Worm (Caenorhabditis elegans) whole organism, L4 larva: ENCODE results near the gene lact-2.

ENCODE experiments used
- F10B5.3 ChIP-seq: sonication (generic microtip); optimal IDR thresholded peaks from 2 replicates; lab custom pipeline; 2016; ENCODE audit warnings: mild to moderate bottlenecking, missing genetic modification characterization, missing compliant biosample characterization
- F26F4.8 ChIP-seq: fragments of 200-800 bp; sonication (Bioruptor generic); conservative IDR thresholded peaks from 2 replicates; pipeline ENCODE4 v1.3.6; 2022; ENCODE audit warnings: missing genetic modification characterization, missing compliant biosample characterization
- R02D3.7 ChIP-seq: fragments of 150-350 bp; sonication (generic microtip); optimal IDR thresholded peaks from 3 replicates; lab custom pipeline; 2014; ENCODE audit warnings: missing biosample characterization, missing genetic modification characterization
- T20F7.1 ChIP-seq: fragments of 200-800 bp; sonication (Bioruptor generic); optimal IDR thresholded peaks from 2 replicates; lab custom pipeline; 2018; ENCODE audit warnings: mild to moderate bottlenecking, missing genetic modification characterization, missing compliant biosample characterization
- T26A8.4 ChIP-seq: fragments of 200-800 bp; sonication (Bioruptor generic); IDR thresholded peaks from 2 replicates; pipeline ENCODE4 v1.3.6; 2022; ENCODE audit warnings: missing genetic modification characterization, missing compliant biosample characterization
- Y75B8A.6 ChIP-seq: fragments of 200-800 bp; sonication (Bioruptor generic); IDR thresholded peaks from 2 replicates; pipeline ENCODE4 v1.3.6; 2022; ENCODE audit warnings: missing genetic modification reagents, missing genetic modification characterization, missing compliant biosample characterization
- aha-1 ChIP-seq: fragments of 150-350 bp; peaks from one replicate; lab custom pipeline; 2014; ENCODE audit warnings: missing biosample characterization, missing genetic modification characterization
- ceh-20 ChIP-seq: fragments of 200-800 bp; sonication (Bioruptor generic); IDR thresholded peaks from 2 replicates; pipeline ENCODE4 v1.3.6; 2022; ENCODE audit warnings: missing genetic modification reagents, missing genetic modification characterization, missing compliant biosample characterization
- ceh-44 ChIP-seq: fragments of 200-800 bp; sonication (Bioruptor generic); IDR thresholded peaks from 2 replicates; pipeline ENCODE4 v1.3.6; 2022; ENCODE audit warnings: missing genetic modification reagents, missing genetic modification characterization, missing compliant biosample characterization
- ceh-62 ChIP-seq: sonication (generic microtip); optimal IDR thresholded peaks from 2 replicates; lab custom pipeline; 2017; ENCODE audit warnings: missing biosample characterization, missing genetic modification characterization
- ceh-82 ChIP-seq: sonication (generic microtip); optimal IDR thresholded peaks from 2 replicates; lab custom pipeline; 2017; ENCODE audit warnings: missing biosample characterization, missing genetic modification characterization
- ctbp-1 ChIP-seq: fragments of 200-800 bp; sonication (Bioruptor generic); IDR thresholded peaks from 2 replicates; pipeline ENCODE4 v1.3.6; 2022; ENCODE audit warnings: missing genetic modification reagents, missing genetic modification characterization, missing compliant biosample characterization
- daf-16 ChIP-seq, 3 experiments: sonication (generic microtip); optimal IDR thresholded peaks; 2 replicates each; lab custom pipeline; 2016 to 2017; ENCODE audit warnings: missing genetic modification characterization in 3 of 3, missing genetic modification reagents in 3 of 3, mild to moderate bottlenecking in 2 of 3, missing compliant biosample characterization in 2 of 3, missing biosample characterization in 1 of 3, moderate library complexity in 1 of 3
- dmd-8 ChIP-seq: fragments of 200-800 bp; sonication (Bioruptor generic); IDR thresholded peaks from 2 replicates; pipeline ENCODE4 v1.3.6; 2022; ENCODE audit warnings: missing genetic modification characterization, missing compliant biosample characterization
- dpl-1 ChIP-seq: fragments of 150-350 bp; optimal IDR thresholded peaks from 2 replicates; lab custom pipeline; 2014; ENCODE audit warnings: missing biosample characterization, missing genetic modification reagents, missing genetic modification characterization
- duxl-1 ChIP-seq: sonication (generic microtip); optimal IDR thresholded peaks from 2 replicates; lab custom pipeline; 2016; ENCODE audit warnings: mild to moderate bottlenecking, missing genetic modification characterization, moderate library complexity, missing compliant biosample characterization; ENCODE audit not compliant: poor library complexity
- dve-1 ChIP-seq: sonication (generic microtip); optimal IDR thresholded peaks from 2 replicates; lab custom pipeline; 2017; ENCODE audit warnings: antibody characterized with exemption, mild to moderate bottlenecking, missing genetic modification characterization, missing compliant biosample characterization; ENCODE audit not compliant: insufficient read depth
- egl-43 ChIP-seq: fragments of 200-800 bp; sonication (Bioruptor generic); IDR thresholded peaks from 2 replicates; pipeline ENCODE4 v1.3.6; 2022; ENCODE audit warnings: missing genetic modification reagents, missing genetic modification characterization, missing compliant biosample characterization
- fkh-10 ChIP-seq: fragments of 150-350 bp; optimal IDR thresholded peaks from 2 replicates; lab custom pipeline; 2014; ENCODE audit warnings: missing biosample characterization, missing genetic modification reagents, missing genetic modification characterization
- hlh-11 ChIP-seq: fragments of 200-800 bp; sonication (Bioruptor generic); optimal IDR thresholded peaks from 2 replicates; lab custom pipeline; 2018; ENCODE audit warnings: mild to moderate bottlenecking, missing genetic modification characterization, missing compliant biosample characterization
- hlh-30 ChIP-seq: sonication (generic microtip); optimal IDR thresholded peaks from 2 replicates; lab custom pipeline; 2017; ENCODE audit warnings: antibody characterized with exemption, mild to moderate bottlenecking, missing genetic modification characterization, missing compliant biosample characterization; ENCODE audit not compliant: insufficient read depth
- hmg-1.1 ChIP-seq: fragments of 200-800 bp; sonication (Bioruptor generic); IDR thresholded peaks from 2 replicates; pipeline ENCODE4 v1.3.6; 2022; ENCODE audit warnings: missing genetic modification reagents, missing genetic modification characterization, missing compliant biosample characterization
- jun-1 ChIP-seq: fragments of 150-350 bp; optimal IDR thresholded peaks from 2 replicates; lab custom pipeline; 2014; ENCODE audit warnings: missing biosample characterization, missing genetic modification reagents, missing genetic modification characterization
- lin-29 ChIP-seq: fragments of 200-800 bp; sonication (Bioruptor generic); IDR thresholded peaks from 2 replicates; pipeline ENCODE4 v1.3.6; 2022; ENCODE audit warnings: missing genetic modification reagents, missing genetic modification characterization, missing compliant biosample characterization
- lir-3 ChIP-seq: sonication (generic microtip); optimal IDR thresholded peaks from 2 replicates; lab custom pipeline; 2016; ENCODE audit warnings: mild to moderate bottlenecking, missing genetic modification characterization, missing compliant biosample characterization
- lsy-2 ChIP-seq, 2 experiments: fragments of 150-350 bp in 1 of 2; sonication (generic microtip) in 1 of 2; optimal IDR thresholded peaks; 2 replicates each; lab custom pipeline; 2014 to 2017; ENCODE audit warnings: missing biosample characterization in 2 of 2, missing genetic modification characterization in 2 of 2
- madf-5 ChIP-seq, 2 experiments: fragments of 200-800 bp; sonication (Bioruptor generic); IDR thresholded peaks; 2 replicates each; pipeline ENCODE4 v1.3.6; 2022; ENCODE audit warnings: missing compliant biosample characterization in 2 of 2, missing genetic modification characterization in 2 of 2
- mdl-1 ChIP-seq, 2 experiments: fragments of 150-350 bp in 1 of 2; sonication (generic microtip) in 1 of 2; optimal IDR thresholded peaks; 2 replicates each; lab custom pipeline; 2014 to 2017; ENCODE audit warnings: missing biosample characterization in 2 of 2, missing genetic modification characterization in 2 of 2
- mdt-29 ChIP-seq: fragments of 200-800 bp; sonication (Bioruptor generic); IDR thresholded peaks from 2 replicates; pipeline ENCODE4 v1.3.6; 2022; ENCODE audit warnings: missing genetic modification reagents, missing genetic modification characterization, missing compliant biosample characterization
- nhr-10 ChIP-seq: fragments of 150-350 bp; optimal IDR thresholded peaks from 2 replicates; lab custom pipeline; 2014; ENCODE audit warnings: missing biosample characterization, missing genetic modification characterization
- nhr-102 ChIP-seq: sonication (generic microtip); optimal IDR thresholded peaks from 2 replicates; lab custom pipeline; 2016; ENCODE audit warnings: mild to moderate bottlenecking, missing genetic modification characterization, moderate library complexity, missing compliant biosample characterization
- nhr-11 ChIP-seq: fragments of 150-350 bp; optimal IDR thresholded peaks from 2 replicates; lab custom pipeline; 2014; ENCODE audit warnings: missing biosample characterization, missing genetic modification characterization
- nhr-237 ChIP-seq: sonication (generic microtip); optimal IDR thresholded peaks from 2 replicates; lab custom pipeline; 2017; ENCODE audit warnings: missing biosample characterization, missing genetic modification characterization
- nhr-28 ChIP-seq: fragments of 150-350 bp; optimal IDR thresholded peaks from 2 replicates; lab custom pipeline; 2014; ENCODE audit warnings: missing biosample characterization, missing genetic modification characterization
- nhr-42 ChIP-seq: fragments of 200-800 bp; sonication (Bioruptor generic); IDR thresholded peaks from 2 replicates; pipeline ENCODE4 v1.3.6; 2022; ENCODE audit warnings: missing genetic modification characterization, missing compliant biosample characterization
- nhr-6 ChIP-seq: fragments of 150-350 bp; optimal IDR thresholded peaks from 2 replicates; lab custom pipeline; 2014; ENCODE audit warnings: missing biosample characterization, missing genetic modification characterization
- nhr-76 ChIP-seq: fragments of 150-350 bp; optimal IDR thresholded peaks from 2 replicates; lab custom pipeline; 2014; ENCODE audit warnings: missing biosample characterization, missing genetic modification characterization
- nhr-77 ChIP-seq: fragments of 150-350 bp; optimal IDR thresholded peaks from 2 replicates; lab custom pipeline; 2014; ENCODE audit warnings: missing biosample characterization, missing genetic modification characterization
- pha-4 ChIP-seq, 2 experiments: fragments of 150-350 bp in 1 of 2; fragments of 200-800 bp in 1 of 2; sonication (Bioruptor generic) in 1 of 2; IDR thresholded peaks in 1 of 2; optimal IDR thresholded peaks in 1 of 2; 2 replicates each; pipeline versions ENCODE4 v1.3.6 to Lab custom; 2014 to 2022; ENCODE audit warnings: missing genetic modification characterization in 2 of 2, missing genetic modification reagents in 2 of 2, missing biosample characterization in 1 of 2, missing compliant biosample characterization in 1 of 2
- php-3 ChIP-seq: fragments of 200-800 bp; sonication (Bioruptor generic); IDR thresholded peaks from 2 replicates; pipeline ENCODE4 v1.3.6; 2022; ENCODE audit warnings: missing genetic modification reagents, missing genetic modification characterization, missing compliant biosample characterization
- pqm-1 ChIP-seq: sonication (generic microtip); optimal IDR thresholded peaks from 2 replicates; lab custom pipeline; 2017; ENCODE audit warnings: missing biosample characterization, missing genetic modification characterization
- spr-1 ChIP-seq: sonication (generic microtip); optimal IDR thresholded peaks from 2 replicates; lab custom pipeline; 2016; ENCODE audit warnings: mild to moderate bottlenecking, missing genetic modification characterization, missing compliant biosample characterization
- tra-1 ChIP-seq: fragments of 200-800 bp; sonication (Bioruptor generic); IDR thresholded peaks from 2 replicates; pipeline ENCODE4 v1.3.6; 2022; ENCODE audit warnings: missing genetic modification reagents, missing genetic modification characterization, missing compliant biosample characterization
- unc-62 ChIP-seq, 3 experiments: fragments of 150-350 bp in 1 of 3; sonication (generic microtip); optimal IDR thresholded peaks in 2 of 3; peaks in 1 of 3; 1 replicate in 1 of 3; 2 replicates in 2 of 3; lab custom pipeline; 2014 to 2017; ENCODE audit warnings: missing biosample characterization in 3 of 3, missing genetic modification characterization in 3 of 3, missing genetic modification reagents in 3 of 3, missing genotype in 1 of 3
- vab-7 ChIP-seq: fragments of 200-800 bp; sonication (Bioruptor generic); IDR thresholded peaks from 2 replicates; pipeline ENCODE4 v1.3.6; 2022; ENCODE audit warnings: missing genetic modification reagents, missing genetic modification characterization, missing compliant biosample characterization
- zip-11 ChIP-seq: fragments of 200-800 bp; sonication (Bioruptor generic); IDR thresholded peaks from 2 replicates; pipeline ENCODE4 v1.3.6; 2022; ENCODE audit warnings: missing genetic modification characterization, missing compliant biosample characterization
- ztf-7 ChIP-seq: fragments of 150-350 bp; optimal IDR thresholded peaks from 2 replicates; lab custom pipeline; 2014; ENCODE audit warnings: missing biosample characterization, missing genetic modification characterization

Gene lact-2

ce11 chrII:10094190-10094923 lies at the start of gene lact-2:
Gene lact-2 (plus strand): TSS chrII:10094873.
- TF ChIP-seq F26F4.8 (GFP tag; lab: Robert Waterston, UW) = no peak
- TF ChIP-seq unc-62 (GFP tag; optimal IDR thresholded peaks at IDR 0.05 in 1 of 2; lab: Kevin White, UChicago) = peak in 1 of 2 experiments; percentile 55
- TF ChIP-seq unc-62 (tag; optimal IDR thresholded peaks at IDR 0.05; lab: Kevin White, UChicago) = no peak
- TF ChIP-seq nhr-237 (tag; lab: Kevin White, UChicago) = no peak
- no peak for TF ChIP-seq daf-16 (GFP tag; optimal IDR thresholded peaks at IDR 0.05; lab: Kevin White, UChicago)
- TF ChIP-seq daf-16 (tag; optimal IDR thresholded peaks at IDR 0.05; lab: Kevin White, UChicago) = peak; percentile 55
- TF ChIP-seq nhr-28 = peak; percentile 66
- peak; percentile 44 for TF ChIP-seq hlh-11 (tag; lab: Kevin White, UChicago)
- peak; percentile 89 for TF ChIP-seq pqm-1
- TF ChIP-seq, all 104 proteins: peak for 5

DNA sequence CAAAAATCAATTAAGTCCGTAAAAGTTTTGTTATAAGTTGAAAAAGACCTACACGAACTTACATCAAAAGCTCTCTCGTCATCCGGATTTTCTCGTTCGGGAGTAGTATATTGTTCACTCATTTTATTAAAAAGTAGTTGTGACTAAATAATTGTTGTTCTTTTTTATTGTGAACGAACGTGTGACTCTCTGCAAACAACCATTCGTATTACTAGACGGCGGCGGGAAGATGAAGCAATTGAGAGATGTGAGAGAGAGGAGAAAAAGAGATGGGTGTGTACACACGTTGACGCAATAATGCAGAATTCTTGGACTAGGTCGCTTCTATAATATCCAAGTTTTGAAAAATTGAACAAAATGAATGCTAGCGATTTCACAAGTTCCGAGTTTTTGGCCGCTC lies 49.7 kb upstream of the lact-2 start, which contains the start of the genes F52H3.11 and bath-38:
Gene F52H3.11, minus strand, starts transcription at position 203 of the 400 bp plus-strand sequence.
Gene bath-38, minus strand, starts transcription at position 310 of the 400 bp plus-strand sequence.
- no peak for TF ChIP-seq nhr-77
- peak; percentile 54 for TF ChIP-seq dpl-1 (GFP tag; lab: Kevin White, UChicago)
- peak in 1 of 2 experiments; percentile 69 for TF ChIP-seq lsy-2 (tag; optimal IDR thresholded peaks at IDR 0.05; lab: Kevin White, UChicago)
- TF ChIP-seq lir-3 (tag; lab: Kevin White, UChicago) = no peak
- TF ChIP-seq dve-1 (tag; lab: Kevin White, UChicago) = peak; percentile 58
- TF ChIP-seq ctbp-1 = no peak
- TF ChIP-seq jun-1 (tag; lab: Kevin White, UChicago) = no peak
- peak; percentile 13 for TF ChIP-seq ztf-7 (tag; lab: Kevin White, UChicago)
- TF ChIP-seq nhr-6 (tag; lab: Kevin White, UChicago) = peak; percentile 38
- TF ChIP-seq fkh-10 (GFP tag; lab: Kevin White, UChicago) = no peak
- no peak for TF ChIP-seq F10B5.3 (tag; lab: Kevin White, UChicago)
- no peak for TF ChIP-seq php-3 (GFP tag; lab: Robert Waterston, UW)
- no peak for TF ChIP-seq R02D3.7 (tag; lab: Kevin White, UChicago)
- no peak for TF ChIP-seq nhr-10 (tag; lab: Kevin White, UChicago)
- no peak for TF ChIP-seq duxl-1 (tag; lab: Kevin White, UChicago)
- TF ChIP-seq mdl-1 (tag; optimal IDR thresholded peaks at IDR 0.05; lab: Kevin White, UChicago) = peak in 1 of 2 experiments; percentile 5
- no peak for TF ChIP-seq lin-29
- TF ChIP-seq nhr-102 (tag; lab: Kevin White, UChicago) = no peak
- no peak for TF ChIP-seq madf-5 (GFP tag; IDR thresholded peaks at IDR 0.05; lab: Robert Waterston, UW)
- peak; percentile 19 for TF ChIP-seq T20F7.1 (GFP tag; lab: Kevin White, UChicago)
- no peak for TF ChIP-seq T26A8.4
- no peak for TF ChIP-seq mdt-29 (GFP tag; lab: Robert Waterston, UW)
- no peak for TF ChIP-seq pha-4 (GFP tag; IDR thresholded peaks at IDR 0.05; lab: Robert Waterston, UW)
- peak; percentile 68 for TF ChIP-seq pha-4 (tag; optimal IDR thresholded peaks at IDR 0.05; lab: Kevin White, UChicago)
- TF ChIP-seq nhr-42 (GFP tag; lab: Robert Waterston, UW) = no peak
- TF ChIP-seq tra-1 (GFP tag; lab: Robert Waterston, UW) = no peak
- TF ChIP-seq ceh-20 (GFP tag; lab: Robert Waterston, UW) = no peak
- TF ChIP-seq dmd-8 = no peak
- TF ChIP-seq Y75B8A.6 (GFP tag; lab: Robert Waterston, UW) = no peak
- TF ChIP-seq ceh-82 (tag; lab: Kevin White, UChicago) = no peak
- TF ChIP-seq nhr-11 (tag; lab: Kevin White, UChicago) = peak; percentile 25
- 0 out of 2 replicates have a peak, but pooled peaks have one; percentile 20 for TF ChIP-seq hmg-1.1 (GFP tag; lab: Robert Waterston, UW)
- TF ChIP-seq ceh-62 (tag; lab: Kevin White, UChicago) = no peak
- peak; percentile 91 for TF ChIP-seq aha-1 (tag; lab: Kevin White, UChicago)
- TF ChIP-seq hlh-30 = peak; percentile 72
- no peak for TF ChIP-seq spr-1 (tag; lab: Kevin White, UChicago)
- no peak for TF ChIP-seq nhr-76
- no peak for TF ChIP-seq vab-7 (GFP tag; lab: Robert Waterston, UW)
- no peak for TF ChIP-seq egl-43 (GFP tag; lab: Robert Waterston, UW)
- TF ChIP-seq F26F4.8 (GFP tag; lab: Robert Waterston, UW) = no peak
- TF ChIP-seq zip-11 (GFP tag; lab: Robert Waterston, UW) = no peak
- no peak for TF ChIP-seq ceh-44
